Worm (Caenorhabditis elegans) whole organism, L4 larva: Measurements from ENCODE around the gene try-1.

Source experiments
- ZK546.5 ChIP-seq, 2 experiments: sonication (generic microtip); optimal IDR thresholded peaks; 2 replicates each; lab custom pipeline; 2017; ENCODE audit warnings: missing biosample characterization in 2 of 2, missing genetic modification characterization in 2 of 2
- cey-2 ChIP-seq: sonication (generic microtip); optimal IDR thresholded peaks from 3 replicates; lab custom pipeline; 2017; ENCODE audit warnings: missing genetic modification characterization, mild to moderate bottlenecking, missing compliant biosample characterization, antibody characterized with exemption, borderline replicate concordance; ENCODE audit not compliant: insufficient read depth
- egl-27 ChIP-seq: sonication (generic microtip); optimal IDR thresholded peaks from 3 replicates; lab custom pipeline; 2017; ENCODE audit warnings: missing biosample characterization, missing genetic modification reagents, missing genetic modification characterization
- hif-1 ChIP-seq, 2 experiments: sonication (generic microtip); optimal IDR thresholded peaks; 2 replicates each; lab custom pipeline; 2016 to 2017; ENCODE audit warnings: missing compliant biosample characterization in 2 of 2, missing genetic modification characterization in 2 of 2, missing genetic modification reagents in 2 of 2, missing genotype in 2 of 2, mild to moderate bottlenecking in 1 of 2
- nhr-11 ChIP-seq: fragments of 150-350 bp; optimal IDR thresholded peaks from 2 replicates; lab custom pipeline; 2014; ENCODE audit warnings: missing biosample characterization, missing genetic modification characterization
- nhr-25 ChIP-seq: sonication (generic microtip); optimal IDR thresholded peaks from 2 replicates; lab custom pipeline; 2017; ENCODE audit warnings: missing genetic modification characterization, mild to moderate bottlenecking, missing compliant biosample characterization, antibody characterized with exemption, moderate library complexity, borderline replicate concordance; ENCODE audit not compliant: insufficient read depth
- pha-4 ChIP-seq, 2 experiments: fragments of 150-350 bp in 1 of 2; fragments of 200-800 bp in 1 of 2; sonication (Bioruptor generic) in 1 of 2; IDR thresholded peaks in 1 of 2; optimal IDR thresholded peaks in 1 of 2; 2 replicates each; pipeline versions ENCODE4 v1.3.6 to Lab custom; 2014 to 2022; ENCODE audit warnings: missing genetic modification characterization in 2 of 2, missing genetic modification reagents in 2 of 2, missing biosample characterization in 1 of 2, missing compliant biosample characterization in 1 of 2
- skn-1 ChIP-seq: fragments of 150-350 bp; optimal IDR thresholded peaks from 2 replicates; lab custom pipeline; 2014; ENCODE audit warnings: missing biosample characterization, missing genetic modification characterization
- vab-7 ChIP-seq: fragments of 200-800 bp; sonication (Bioruptor generic); IDR thresholded peaks from 2 replicates; pipeline ENCODE4 v1.3.6; 2022; ENCODE audit warnings: missing genetic modification reagents, missing genetic modification characterization, missing compliant biosample characterization
- zfp-2 ChIP-seq: sonication (generic microtip); optimal IDR thresholded peaks from 2 replicates; lab custom pipeline; 2016; ENCODE audit warnings: mild to moderate bottlenecking, missing genetic modification characterization, missing compliant biosample characterization
- zfp-3 ChIP-seq: fragments of 200-800 bp; sonication (Bioruptor generic); conservative IDR thresholded peaks from 2 replicates; pipeline ENCODE4 v1.3.6; 2022; ENCODE audit warnings: missing genetic modification reagents, missing genetic modification characterization, missing compliant biosample characterization
- ztf-11 ChIP-seq: fragments of 150-350 bp; optimal IDR thresholded peaks from 2 replicates; lab custom pipeline; 2014; ENCODE audit warnings: missing biosample characterization, missing genetic modification characterization

ce11 chrII:4915572-4915971 is 33.8 kb downstream of the try-1 start:
- TF ChIP-seq zfp-3 (GFP tag; lab: Robert Waterston, UW) = no peak
- TF ChIP-seq egl-27 (tag; lab: Kevin White, UChicago) = no peak
- TF ChIP-seq hif-1 (tag; optimal IDR thresholded peaks at IDR 0.05; lab: Kevin White, UChicago) = no peak
- TF ChIP-seq pha-4 (GFP tag; IDR thresholded peaks at IDR 0.05; lab: Robert Waterston, UW) = no peak
- no peak for TF ChIP-seq pha-4 (tag; optimal IDR thresholded peaks at IDR 0.05; lab: Kevin White, UChicago)
- TF ChIP-seq skn-1 (tag; lab: Kevin White, UChicago) = no peak
- TF ChIP-seq cey-2 (tag; lab: Kevin White, UChicago) = no peak
- TF ChIP-seq nhr-25 = no peak
- TF ChIP-seq nhr-11 = no peak
- TF ChIP-seq vab-7 (GFP tag; lab: Robert Waterston, UW) = no peak
- no peak for TF ChIP-seq zfp-2
- no peak for TF ChIP-seq ztf-11
- no peak for TF ChIP-seq ZK546.5 (tag; optimal IDR thresholded peaks at IDR 0.05; lab: Kevin White, UChicago)
